Fruit fly (Drosophila melanogaster): ENCODE measurements around the gene TotE.
A peak's percentile ranks its signal among the peaks of the same experiment; 100 is the strongest.

TotE gene

DNA sequence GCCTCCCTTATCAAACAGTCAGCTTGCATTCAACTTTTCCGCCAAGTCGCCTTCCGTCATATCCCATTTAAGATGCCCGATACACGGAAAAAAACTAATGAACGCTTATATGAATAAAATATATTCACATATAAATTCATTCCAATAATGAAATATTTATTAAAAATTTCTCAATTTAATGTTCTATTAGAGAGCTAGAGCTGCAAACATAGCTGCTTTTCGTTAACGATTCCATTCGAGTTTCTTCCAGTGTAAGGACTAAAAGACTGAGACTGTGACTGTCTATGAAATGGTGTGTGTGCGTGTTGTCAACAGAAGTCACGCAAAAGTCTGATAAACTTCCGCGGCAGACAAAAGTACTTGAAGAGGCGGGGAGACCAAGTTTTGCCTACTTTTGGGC lies 16.8 kb upstream of the TotE start (continued):
- TF ChIP-seq CG33213 (GFP tag; optimal IDR thresholded peaks at IDR 0.05), result no peak
- TF ChIP-seq CG18476 (GFP tag; optimal IDR thresholded peaks at IDR 0.05), result no peak
- TF ChIP-seq gsb (GFP tag; IDR thresholded peaks at IDR 0.05), result no peak
- TF ChIP-seq CG4707 (GFP tag; optimal IDR thresholded peaks at IDR 0.05), result peak; percentile 29
- peak; percentile 65 for TF ChIP-seq row (GFP tag; IDR thresholded peaks at IDR 0.05)
- TF ChIP-seq slbo (GFP tag; IDR thresholded peaks at IDR 0.05), result peak; percentile 53
- no peak for TF ChIP-seq lbe (GFP tag; optimal IDR thresholded peaks at IDR 0.05)
- TF ChIP-seq gsb-n (tag; optimal IDR thresholded peaks at IDR 0.05), result no peak
- TF ChIP-seq CG12104 (GFP tag; optimal IDR thresholded peaks at IDR 0.05), result no peak
- TF ChIP-seq br (optimal IDR thresholded peaks at IDR 0.05), result no peak
- no peak for TF ChIP-seq Gsc (GFP tag; IDR thresholded peaks at IDR 0.05)
- TF ChIP-seq schlank (tag; optimal IDR thresholded peaks at IDR 0.05), result no peak
- TF ChIP-seq Usf (GFP tag; optimal IDR thresholded peaks at IDR 0.05), result no peak
- TF ChIP-seq CkIIα-i1 (GFP tag; IDR thresholded peaks at IDR 0.05), result no peak
- no peak for TF ChIP-seq z (GFP tag; IDR thresholded peaks at IDR 0.05)
- no peak for TF ChIP-seq Mes4 (GFP tag; optimal IDR thresholded peaks at IDR 0.05)
- peak; percentile 53 for TF ChIP-seq CG12391 (tag; optimal IDR thresholded peaks at IDR 0.05)
- TF ChIP-seq eve (GFP tag; optimal IDR thresholded peaks at IDR 0.05), result no peak
- peak; percentile 78 for TF ChIP-seq Fer1 (GFP tag; optimal IDR thresholded peaks at IDR 0.05)
- TF ChIP-seq jumu (GFP tag; optimal IDR thresholded peaks at IDR 0.05), result no peak
- TF ChIP-seq her (GFP tag; optimal IDR thresholded peaks at IDR 0.05), result no peak
- TF ChIP-seq dati (GFP tag; IDR thresholded peaks at IDR 0.05), result no peak
- no peak for TF ChIP-seq CG6175 (GFP tag; IDR thresholded peaks at IDR 0.05)
- peak; percentile 39; the same call in 1 of the 2 replicates for TF ChIP-seq CG14014 (GFP tag; IDR thresholded peaks at IDR 0.05)
- no peak for TF ChIP-seq sc (optimal IDR thresholded peaks at IDR 0.05)
- no peak for TF ChIP-seq sc (GFP tag; optimal IDR thresholded peaks at IDR 0.05)
- no peak for TF ChIP-seq CG17912 (GFP tag; optimal IDR thresholded peaks at IDR 0.05)
- no peak for TF ChIP-seq B-H2 (GFP tag; optimal IDR thresholded peaks at IDR 0.05)
- no peak for TF ChIP-seq Bgb (GFP tag; IDR thresholded peaks at IDR 0.05; ENCODE audit: partially characterized antibody)
- TF ChIP-seq NfI (GFP tag; optimal IDR thresholded peaks at IDR 0.05), result peak; percentile 42
- TF ChIP-seq Dip2 (GFP tag; IDR thresholded peaks at IDR 0.05), result no peak
- no peak for TF ChIP-seq CG4617 (GFP tag; optimal IDR thresholded peaks at IDR 0.05; ENCODE audit: borderline replicate concordance)
- TF ChIP-seq da (GFP tag; optimal IDR thresholded peaks at IDR 0.05), result no peak
- no peak for TF ChIP-seq Hr3 (GFP tag; optimal IDR thresholded peaks at IDR 0.05)
- peak; percentile 55 for TF ChIP-seq phol (tag; optimal IDR thresholded peaks at IDR 0.05)
- TF ChIP-seq disco-r (GFP tag; optimal IDR thresholded peaks at IDR 0.05), result no peak
- TF ChIP-seq Dek (tag; optimal IDR thresholded peaks at IDR 0.05), result peak; percentile 38
- no peak for TF ChIP-seq onecut (GFP tag; IDR thresholded peaks at IDR 0.05)
- peak; percentile 10 for TF ChIP-seq slou (GFP tag; optimal IDR thresholded peaks at IDR 0.05)
- no peak for TF ChIP-seq trh (GFP tag; optimal IDR thresholded peaks at IDR 0.05)
- TF ChIP-seq NFAT (GFP tag; IDR thresholded peaks at IDR 0.05), result no peak
- TF ChIP-seq oc (tag; optimal IDR thresholded peaks at IDR 0.05), result no peak
- TF ChIP-seq CG7556 (GFP tag; optimal IDR thresholded peaks at IDR 0.05), result peak; percentile 65
- no peak for TF ChIP-seq croc (GFP tag; conservative IDR thresholded peaks at IDR 0.05)
- no peak for TF ChIP-seq zfh2 (GFP tag; optimal IDR thresholded peaks at IDR 0.05)
- no peak for TF ChIP-seq CG4282 (GFP tag; optimal IDR thresholded peaks at IDR 0.05)
- 0 out of 2 replicates have a peak, but pooled peaks have one; percentile 18 for TF ChIP-seq CG7372 (GFP tag; IDR thresholded peaks at IDR 0.05)
- no peak for TF ChIP-seq CG2202 (tag; optimal IDR thresholded peaks at IDR 0.05)
- no peak for TF ChIP-seq ken (GFP tag; IDR thresholded peaks at IDR 0.05)
- no peak for TF ChIP-seq insv (GFP tag; optimal IDR thresholded peaks at IDR 0.05)
- TF ChIP-seq CG2129 (GFP tag; IDR thresholded peaks at IDR 0.05; ENCODE audit: partially characterized antibody), result no peak
- TF ChIP-seq rib (GFP tag; IDR thresholded peaks at IDR 0.05), result no peak
- no peak for TF ChIP-seq yki (optimal IDR thresholded peaks at IDR 0.05)
- TF ChIP-seq Ets97D (GFP tag; optimal IDR thresholded peaks at IDR 0.05), result no peak

Data from whole organism, embryonic.